Fruit fly (Drosophila melanogaster): ENCODE measurements around the gene Ugt49B2.

- TF ChIP-seq Gug (GFP tag; IDR thresholded peaks at IDR 0.05) (no peak), vri (GFP tag; optimal IDR thresholded peaks at IDR 0.05) (no peak), Sox14 (GFP tag; optimal IDR thresholded peaks at IDR 0.05) (no peak), fd59A (GFP tag; optimal IDR thresholded peaks at IDR 0.05) (no peak), Hr4 (GFP tag; optimal IDR thresholded peaks at IDR 0.05) (no peak)
Measured at dm6 chr3R:21416888-21417287, 17.3 kb upstream of the Ugt49B2 start.

Data from whole organism, prepupa.